Worm (Caenorhabditis elegans): ENCODE measurements around the gene Y26G10.5.

Gene Y26G10.5

DNA sequence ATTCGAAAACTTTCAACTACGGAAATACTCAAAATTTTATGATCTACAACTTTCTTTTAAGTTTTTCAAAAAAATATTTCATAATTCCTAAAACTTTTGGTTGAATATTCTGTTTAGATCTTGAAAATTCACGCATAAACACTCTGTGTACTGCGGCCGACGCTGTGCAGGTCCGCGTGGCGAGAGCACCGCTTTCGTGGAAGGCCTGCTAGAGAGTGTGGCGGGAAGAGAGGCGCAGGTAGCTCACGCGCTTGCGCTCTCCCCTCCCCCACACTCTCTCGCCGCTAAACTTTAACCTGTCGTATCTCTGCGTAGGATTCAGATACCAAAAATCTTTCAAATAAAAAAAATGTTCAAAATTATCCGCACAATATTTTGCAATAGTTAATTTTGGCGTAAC, 17.3 kb downstream of the Y26G10.5 start:
- TF ChIP-seq ztf-1 (GFP tag; conservative IDR thresholded peaks at IDR 0.05) (no peak), elt-3 (tag; optimal IDR thresholded peaks at IDR 0.05) (no peak), alr-1 (tag; optimal IDR thresholded peaks at IDR 0.05) (no peak), F13H6.1 (tag; optimal IDR thresholded peaks at IDR 0.05) (no peak), C34F6.9 (tag; optimal IDR thresholded peaks at IDR 0.05) (no peak), nhr-21 (tag; optimal IDR thresholded peaks at IDR 0.05) (no peak), lin-39 (tag; optimal IDR thresholded peaks at IDR 0.05) (no peak), mbf-1 (tag; optimal IDR thresholded peaks at IDR 0.05) (no peak), sma-3 (GFP tag; optimal IDR thresholded peaks at IDR 0.05) (no peak), elt-1 (tag; optimal IDR thresholded peaks at IDR 0.05) (no peak), unc-55 (GFP tag; optimal IDR thresholded peaks at IDR 0.05) (no peak), ZK546.5 (tag; optimal IDR thresholded peaks at IDR 0.05) (no peak), fos-1 (tag; optimal IDR thresholded peaks at IDR 0.05) (no peak), nhr-6 (tag; optimal IDR thresholded peaks at IDR 0.05) (no peak), blmp-1 (tag; optimal IDR thresholded peaks at IDR 0.05; ENCODE audit: insufficient read depth) (no peak)

DNA sequence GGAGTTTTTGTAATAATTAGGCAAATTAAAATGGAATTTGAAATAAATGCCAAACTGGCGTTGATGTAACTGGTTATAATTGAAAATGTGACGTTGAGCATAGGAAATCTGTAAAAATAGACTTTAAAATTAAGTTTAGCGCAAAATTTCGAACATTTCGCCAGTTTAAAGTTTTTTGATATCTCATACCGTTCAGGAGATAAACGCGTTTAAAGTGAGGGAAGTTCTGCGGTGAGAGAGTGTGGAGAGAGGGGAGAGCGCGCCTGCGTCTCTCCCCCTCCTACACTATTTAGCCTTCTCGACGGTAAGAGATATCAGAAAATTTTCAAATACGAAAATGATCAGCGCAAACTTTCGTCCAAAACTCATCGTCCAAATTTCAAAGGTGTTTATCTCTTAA, 24.1 kb downstream of the Y26G10.5 start, which contains the start of gene str-92:
str-92 (minus strand) TSS at position 101 of the 400 bp plus-strand sequence.
- TF ChIP-seq lin-13 (GFP tag; optimal IDR thresholded peaks at IDR 0.05), result no peak
- TF ChIP-seq peb-1 (tag; optimal IDR thresholded peaks at IDR 0.05), result no peak
- TF ChIP-seq dmd-4 (tag; optimal IDR thresholded peaks at IDR 0.05), result no peak
- no peak for TF ChIP-seq nhr-21 (tag; optimal IDR thresholded peaks at IDR 0.05)
- TF ChIP-seq nhr-6 (tag; optimal IDR thresholded peaks at IDR 0.05), result no peak
- no peak for TF ChIP-seq mdl-1 (tag; optimal IDR thresholded peaks at IDR 0.05)
- TF ChIP-seq R02D3.7 (tag; optimal IDR thresholded peaks at IDR 0.05), result no peak
- TF ChIP-seq ztf-11 (tag; optimal IDR thresholded peaks at IDR 0.05), result no peak
- TF ChIP-seq ZK546.5 (tag; optimal IDR thresholded peaks at IDR 0.05), result no peak
- no peak for TF ChIP-seq skn-1 (tag; optimal IDR thresholded peaks at IDR 0.05)
- TF ChIP-seq elt-1 (tag; optimal IDR thresholded peaks at IDR 0.05), result no peak
- TF ChIP-seq nhr-129 (tag; optimal IDR thresholded peaks at IDR 0.05), result no peak
- no peak for TF ChIP-seq ama-1 (optimal IDR thresholded peaks at IDR 0.05)
- no peak for TF ChIP-seq alr-1 (tag; optimal IDR thresholded peaks at IDR 0.05)
- no peak for TF ChIP-seq F13H6.1 (tag; optimal IDR thresholded peaks at IDR 0.05)
- no peak for TF ChIP-seq mab-5 (tag; optimal IDR thresholded peaks at IDR 0.05)
- no peak for TF ChIP-seq nhr-25 (tag; optimal IDR thresholded peaks at IDR 0.05)
- no peak for TF ChIP-seq unc-39 (tag; optimal IDR thresholded peaks at IDR 0.05)
- no peak for TF ChIP-seq nhr-10 (tag; optimal IDR thresholded peaks at IDR 0.05)
- no peak for TF ChIP-seq lin-11 (tag; optimal IDR thresholded peaks at IDR 0.05)

DNA sequence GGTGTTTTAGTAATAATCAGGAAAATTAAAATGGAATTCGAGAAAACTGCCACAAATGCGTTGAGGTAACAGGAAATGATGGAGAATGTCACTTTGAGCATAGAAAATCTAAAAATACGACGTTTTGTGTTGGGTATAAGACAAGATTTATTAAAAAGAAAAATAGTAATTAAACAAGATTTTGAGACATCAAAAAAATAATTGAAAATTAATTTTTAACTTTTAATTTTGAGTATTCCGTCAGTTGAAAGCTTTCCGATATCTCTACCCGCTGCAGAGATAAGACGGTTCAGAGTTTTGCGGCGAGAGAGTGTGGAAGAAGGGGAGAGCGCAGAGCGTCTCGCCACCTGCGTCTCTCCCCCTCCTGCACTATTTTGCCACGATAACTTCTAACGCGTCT, 27.3 kb downstream of the Y26G10.5 start, which contains the start of gene str-93:
str-93 (minus strand) TSS at position 101 of the 400 bp plus-strand sequence.
- TF ChIP-seq nhr-6 (tag; optimal IDR thresholded peaks at IDR 0.05), result no peak
- no peak for TF ChIP-seq fos-1 (tag; optimal IDR thresholded peaks at IDR 0.05)
- no peak for TF ChIP-seq peb-1 (tag; optimal IDR thresholded peaks at IDR 0.05)
- no peak for TF ChIP-seq ztf-4 (tag; optimal IDR thresholded peaks at IDR 0.05)
- no peak for TF ChIP-seq nhr-23 (tag; optimal IDR thresholded peaks at IDR 0.05)
- no peak for TF ChIP-seq lsy-2 (tag; optimal IDR thresholded peaks at IDR 0.05)
- no peak for TF ChIP-seq aly-2 (tag; optimal IDR thresholded peaks at IDR 0.05)

DNA sequence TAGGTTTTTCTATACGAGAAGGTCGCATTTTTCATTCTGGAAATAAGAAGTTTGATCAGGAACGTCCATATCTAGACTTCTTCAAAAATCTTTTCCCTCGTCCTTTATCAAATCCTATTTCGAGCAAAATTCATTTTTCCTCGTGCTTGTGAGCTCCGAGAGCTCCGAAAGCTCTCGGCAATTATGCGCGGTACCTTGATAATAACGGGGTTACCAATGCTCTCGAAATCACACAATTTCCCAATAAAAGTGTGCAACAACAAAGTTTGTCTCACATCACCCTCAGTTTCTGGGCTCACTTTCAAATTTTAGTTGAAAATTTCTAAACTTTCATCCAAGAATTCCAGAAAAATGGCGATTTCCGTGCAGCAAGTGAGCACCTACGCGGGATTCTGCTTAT, 32.1 kb downstream of the Y26G10.5 start, which contains the start of gene str-89:
str-89 (plus strand) TSS at position 301 of the 400 bp plus-strand sequence.
- TF ChIP-seq gmeb-1 (tag; optimal IDR thresholded peaks at IDR 0.05) (no peak), ceh-16 (tag; optimal IDR thresholded peaks at IDR 0.05) (no peak), ZK546.5 (tag; optimal IDR thresholded peaks at IDR 0.05) (no peak), F13H6.1 (tag; optimal IDR thresholded peaks at IDR 0.05) (no peak), fos-1 (tag; optimal IDR thresholded peaks at IDR 0.05) (no peak), lin-13 (GFP tag; optimal IDR thresholded peaks at IDR 0.05) (no peak), Y55F3AM.14 (GFP tag; optimal IDR thresholded peaks at IDR 0.05) (no peak), crh-2 (tag; optimal IDR thresholded peaks at IDR 0.05) (no peak), blmp-1 (tag; optimal IDR thresholded peaks at IDR 0.05; ENCODE audit: insufficient read depth) (no peak), nhr-237 (tag; optimal IDR thresholded peaks at IDR 0.05) (no peak), nhr-77 (tag; optimal IDR thresholded peaks at IDR 0.05) (no peak)
